Worm (Caenorhabditis elegans): ENCODE results near the gene col-12.

col-12 gene

ce11 chrV:10379293-10379692, 45.7 kb downstream of the col-12 start, which contains the start of gene AC3.12:
Gene AC3.12 (minus strand): TSS chrV:10379393.
- TF ChIP-seq egl-44 (GFP tag; IDR thresholded peaks at IDR 0.05) (no peak), cebp-2 (GFP tag; IDR thresholded peaks at IDR 0.05) (no peak), nfyb-1 (GFP tag; IDR thresholded peaks at IDR 0.05) (no peak), F57C9.4 (tag; optimal IDR thresholded peaks at IDR 0.05) (no peak)

All from whole organism, young adult.